Worm (Caenorhabditis elegans): Measurements from ENCODE around the gene F14F3.4.

F14F3.4 gene

ce11 chrX:10568385-10569149 lies 47.4 kb upstream of the F14F3.4 start (continued):
- TF ChIP-seq attf-6 (GFP tag; IDR thresholded peaks at IDR 0.05) (no peak), ccch-3 (GFP tag; optimal IDR thresholded peaks at IDR 0.05) (no peak), madf-10 (tag; optimal IDR thresholded peaks at IDR 0.05) (peak; percentile 86), mes-4 (tag; optimal IDR thresholded peaks at IDR 0.05) (no peak), die-1 (tag; optimal IDR thresholded peaks at IDR 0.05) (peak; percentile 79), tbx-9 (tag; optimal IDR thresholded peaks at IDR 0.05; ENCODE audit: borderline replicate concordance) (no peak), pha-4 (tag; optimal IDR thresholded peaks at IDR 0.05) (peak; percentile 34), lin-54 (GFP tag; optimal IDR thresholded peaks at IDR 0.05) (no peak), C17E4.6 (GFP tag; IDR thresholded peaks at IDR 0.05) (no peak), hlh-26 (GFP tag; conservative IDR thresholded peaks at IDR 0.05) (no peak), C06A6.2 (GFP tag; conservative IDR thresholded peaks at IDR 0.05) (peak; percentile 68; the same call in 1 of the 2 replicates), egl-18 (GFP tag; IDR thresholded peaks at IDR 0.05) (peak; percentile 33; the same call in 1 of the 2 replicates), bed-2 (GFP tag; IDR thresholded peaks at IDR 0.05) (peak; percentile 39; the same call in 1 of the 2 replicates), lin-40 (tag; optimal IDR thresholded peaks at IDR 0.05) (peak; percentile 97), F57A8.1 (GFP tag; optimal IDR thresholded peaks at IDR 0.05) (no peak), egrh-3 (GFP tag; IDR thresholded peaks at IDR 0.05) (peak; percentile 86), Y95B8A.8 (GFP tag; IDR thresholded peaks at IDR 0.05) (no peak), ama-1 (optimal IDR thresholded peaks at IDR 0.05) (peak; percentile 45), ama-1 (GFP tag; optimal IDR thresholded peaks at IDR 0.05) (no peak), F52B5.7 (tag; optimal IDR thresholded peaks at IDR 0.05) (no peak), snpc-3.4 (tag; optimal IDR thresholded peaks at IDR 0.05) (peak; percentile 43), ekl-4 (GFP tag; IDR thresholded peaks at IDR 0.05) (peak; percentile 75; the same call in 1 of the 2 replicates), cebp-2 (GFP tag; IDR thresholded peaks at IDR 0.05) (no peak), nhr-80 (tag; optimal IDR thresholded peaks at IDR 0.05) (peak; percentile 98), ztf-6 (GFP tag; IDR thresholded peaks at IDR 0.05) (no peak), cebp-1 (GFP tag; IDR thresholded peaks at IDR 0.05) (no peak), cebp-1 (tag; optimal IDR thresholded peaks at IDR 0.05) (peak; percentile 89), egl-44 (GFP tag; IDR thresholded peaks at IDR 0.05) (peak; percentile 63; the same call in 1 of the 2 replicates), T26A5.8 (tag; optimal IDR thresholded peaks at IDR 0.05) (no peak), snpc-4 (GFP tag; optimal IDR thresholded peaks at IDR 0.05) (peak; percentile 49), snpc-4 (tag; optimal IDR thresholded peaks at IDR 0.05) (peak; percentile 39 to 79 (median 64)), ztf-28 (GFP tag; IDR thresholded peaks at IDR 0.05) (no peak), madf-6 (GFP tag; IDR thresholded peaks at IDR 0.05) (no peak), F37B4.10 (GFP tag; IDR thresholded peaks at IDR 0.05) (no peak), F22D6.2 (tag; optimal IDR thresholded peaks at IDR 0.05) (peak; percentile 50), B0035.1 (tag; optimal IDR thresholded peaks at IDR 0.05) (peak; percentile 66), zim-3 (tag; optimal IDR thresholded peaks at IDR 0.05) (peak; percentile 52), ztf-3 (GFP tag; optimal IDR thresholded peaks at IDR 0.05) (no peak), F49E8.2 (tag; optimal IDR thresholded peaks at IDR 0.05; ENCODE audit: insufficient read depth) (no peak), F57C9.4 (tag; optimal IDR thresholded peaks at IDR 0.05) (no peak), Y53G8AR.9 (GFP tag; conservative IDR thresholded peaks at IDR 0.05) (peak; percentile 59; the same call in 1 of the 2 replicates), nhr-27 (tag; optimal IDR thresholded peaks at IDR 0.05) (no peak), B0019.2 (GFP tag; conservative IDR thresholded peaks at IDR 0.05) (no peak), ceh-27 (GFP tag; optimal IDR thresholded peaks at IDR 0.05) (peak; percentile 89), sptf-2 (GFP tag; optimal IDR thresholded peaks at IDR 0.05) (peak; percentile 58), attf-3 (GFP tag; conservative IDR thresholded peaks at IDR 0.05) (no peak), sea-2 (GFP tag; IDR thresholded peaks at IDR 0.05) (no peak), aptf-2 (GFP tag; conservative IDR thresholded peaks at IDR 0.05) (no peak)

All from whole organism, young adult.